Worm (Caenorhabditis elegans): ENCODE measurements around the gene srh-28.

srh-28 gene

DNA sequence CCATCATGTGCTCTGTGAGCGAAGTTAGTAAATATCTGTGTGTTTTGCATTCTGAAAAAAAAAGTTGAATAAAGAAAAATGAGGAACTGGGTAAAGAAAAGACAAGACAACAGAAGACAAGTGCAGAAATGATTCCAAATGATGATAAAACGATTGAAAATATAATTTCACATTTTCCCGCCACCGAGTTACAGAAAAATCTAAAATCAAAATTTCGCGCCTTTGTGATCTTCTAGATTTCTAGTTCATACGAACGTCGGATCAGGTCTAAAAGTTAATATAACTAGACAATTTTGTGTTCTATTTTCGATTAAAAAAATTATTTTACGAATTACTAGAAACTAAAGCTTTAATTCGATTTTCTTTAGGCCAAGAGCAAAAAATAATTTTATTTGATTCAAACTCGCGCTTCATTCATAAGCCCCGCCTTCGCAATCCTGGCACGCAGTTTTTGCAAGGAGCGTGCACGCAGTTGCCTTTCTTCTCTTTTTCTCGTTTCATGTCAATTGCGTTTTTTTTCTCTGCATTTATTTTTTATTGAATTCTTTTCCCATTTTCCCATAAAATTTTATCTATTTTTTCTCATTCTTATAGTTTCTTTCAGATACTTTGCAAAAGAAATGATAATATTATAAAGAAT, 9.4 kb upstream of the srh-28 start, which contains the start of the genes spn-4 and spe-39 (continued):
- TF ChIP-seq lsl-1 (GFP tag; optimal IDR thresholded peaks at IDR 0.05) (peak; percentile 77), lin-35 (GFP tag; optimal IDR thresholded peaks at IDR 0.05) (peak; percentile 40 to 83 (median 47)), ceh-91 (GFP tag; IDR thresholded peaks at IDR 0.05) (peak; percentile 90), K11D2.4 (GFP tag; IDR thresholded peaks at IDR 0.05) (0 out of 2 replicates have a peak, but pooled peaks have one; percentile 36), ekl-4 (GFP tag; IDR thresholded peaks at IDR 0.05) (peak; percentile 65), hmg-1.2 (GFP tag; IDR thresholded peaks at IDR 0.05) (peak; percentile 47), B0336.3 (GFP tag; IDR thresholded peaks at IDR 0.05) (peak; percentile 76), Y79H2A.3 (GFP tag; conservative IDR thresholded peaks at IDR 0.05) (peak; percentile 61), madf-8 (GFP tag; conservative IDR thresholded peaks at IDR 0.05) (peak; percentile 96), somi-1 (GFP tag; optimal IDR thresholded peaks at IDR 0.05) (no peak), C06A6.2 (GFP tag; conservative IDR thresholded peaks at IDR 0.05) (0 out of 2 replicates have a peak, but pooled peaks have one; percentile 43), xnd-1 (tag; optimal IDR thresholded peaks at IDR 0.05) (peak; percentile 96), ceh-100 (GFP tag; IDR thresholded peaks at IDR 0.05) (peak; percentile 55; the same call in 1 of the 2 replicates), let-607 (tag; optimal IDR thresholded peaks at IDR 0.05) (peak in 1 of 2 experiments; percentile 14), madf-6 (GFP tag; IDR thresholded peaks at IDR 0.05) (peak; percentile 97), hmg-20 (GFP tag; IDR thresholded peaks at IDR 0.05) (0 out of 2 replicates have a peak, but pooled peaks have one; percentile 18), ZK185.1 (tag; optimal IDR thresholded peaks at IDR 0.05; ENCODE audit: poor library complexity, severe bottlenecking) (peak; percentile 78), athp-1 (tag; optimal IDR thresholded peaks at IDR 0.05) (no peak), snpc-1.1 (tag; optimal IDR thresholded peaks at IDR 0.05; ENCODE audit: insufficient read depth) (no peak), bed-1 (GFP tag; IDR thresholded peaks at IDR 0.05) (no peak), die-1 (tag; optimal IDR thresholded peaks at IDR 0.05) (no peak), snpc-3.4 (tag; optimal IDR thresholded peaks at IDR 0.05) (peak; percentile 89), nfyb-1 (GFP tag; IDR thresholded peaks at IDR 0.05) (0 out of 2 replicates have a peak, but pooled peaks have one; percentile 41), hrde-1 (tag; optimal IDR thresholded peaks at IDR 0.05; ENCODE audit: borderline replicate concordance) (peak; percentile 48), hsf-1 (GFP tag; IDR thresholded peaks at IDR 0.05) (0 out of 2 replicates have a peak, but pooled peaks have one; percentile 52), hlh-12 (tag; optimal IDR thresholded peaks at IDR 0.05) (no peak), cebp-1 (GFP tag; IDR thresholded peaks at IDR 0.05) (no peak), cebp-1 (tag; optimal IDR thresholded peaks at IDR 0.05) (peak; percentile 60), Y56A3A.18 (GFP tag; IDR thresholded peaks at IDR 0.05) (no peak), B0019.2 (GFP tag; conservative IDR thresholded peaks at IDR 0.05) (peak; percentile 72), mes-4 (tag; optimal IDR thresholded peaks at IDR 0.05) (no peak), lag-1 (GFP tag; IDR thresholded peaks at IDR 0.05) (no peak), dox-1 (GFP tag; IDR thresholded peaks at IDR 0.05) (peak; percentile 58), C17E4.6 (GFP tag; IDR thresholded peaks at IDR 0.05) (no peak), ceh-79 (tag; optimal IDR thresholded peaks at IDR 0.05) (no peak), lin-54 (GFP tag; optimal IDR thresholded peaks at IDR 0.05) (peak; percentile 89), pbrm-1 (GFP tag; IDR thresholded peaks at IDR 0.05) (peak; percentile 49; the same call in 1 of the 2 replicates), lin-26 (GFP tag; IDR thresholded peaks at IDR 0.05) (no peak), tlf-1 (GFP tag; optimal IDR thresholded peaks at IDR 0.05) (peak; percentile 92), unc-62 (GFP tag; optimal IDR thresholded peaks at IDR 0.05) (no peak), Y53G8AR.9 (GFP tag; conservative IDR thresholded peaks at IDR 0.05) (0 out of 2 replicates have a peak, but pooled peaks have one; percentile 57), repo-1 (tag; optimal IDR thresholded peaks at IDR 0.05) (no peak), T26A5.8 (tag; optimal IDR thresholded peaks at IDR 0.05) (no peak), nhr-80 (tag; optimal IDR thresholded peaks at IDR 0.05) (peak; percentile 8), dpl-1 (GFP tag; optimal IDR thresholded peaks at IDR 0.05) (peak; percentile 81), unc-130 (GFP tag; optimal IDR thresholded peaks at IDR 0.05) (peak; percentile 70), mcd-1 (GFP tag; IDR thresholded peaks at IDR 0.05) (peak; percentile 72)
